Worm (Caenorhabditis elegans): ENCODE data around the gene Y43F8B.9.

ce11 chrV:19509061-19509460 is 31.1 kb downstream of the Y43F8B.9 start:
- no peak for TF ChIP-seq ceh-13 (GFP tag; optimal IDR thresholded peaks at IDR 0.05)
- TF ChIP-seq ets-7 (tag; optimal IDR thresholded peaks at IDR 0.05) = no peak
- TF ChIP-seq tbx-37 (GFP tag; conservative IDR thresholded peaks at IDR 0.05) = no peak
- TF ChIP-seq tra-4 (tag; optimal IDR thresholded peaks at IDR 0.05) = no peak
- TF ChIP-seq flt-1 (GFP tag; IDR thresholded peaks at IDR 0.05) = no peak
- no peak for TF ChIP-seq hmg-4 (GFP tag; optimal IDR thresholded peaks at IDR 0.05)
- TF ChIP-seq ama-1 (optimal IDR thresholded peaks at IDR 0.05) = no peak
- TF ChIP-seq F13C5.2 (tag; optimal IDR thresholded peaks at IDR 0.05) = no peak
- TF ChIP-seq aly-1 (tag; optimal IDR thresholded peaks at IDR 0.05) = no peak
- TF ChIP-seq tbx-11 (GFP tag; IDR thresholded peaks at IDR 0.05) = no peak
- no peak for TF ChIP-seq hmbx-1 (tag; optimal IDR thresholded peaks at IDR 0.05)
- no peak for TF ChIP-seq pes-1 (GFP tag; IDR thresholded peaks at IDR 0.05)

Data from whole organism, early embryonic.